Fruit fly (Drosophila melanogaster) whole organism, wandering third instar larva: Measurements from ENCODE around the gene Hph.
A peak's percentile ranks its signal among the peaks of the same experiment; 100 is the strongest.

Source experiments
- CG32264 ChIP-seq: fragments of 200-800 bp; sonication (Bioruptor generic); optimal IDR thresholded peaks from 2 replicates; lab custom pipeline; 2016; ENCODE audit warnings: missing biosample characterization, missing genetic modification characterization
- CG9705 ChIP-seq: fragments of 200-800 bp; sonication (Bioruptor generic); optimal IDR thresholded peaks from 2 replicates; lab custom pipeline; 2018; ENCODE audit warnings: missing biosample characterization, mild to moderate bottlenecking, missing genetic modification characterization
- CrebA ChIP-seq: fragments of 200-800 bp; sonication (Bioruptor generic); optimal IDR thresholded peaks from 2 replicates; lab custom pipeline; 2016; ENCODE audit warnings: missing biosample characterization, mild to moderate bottlenecking, missing genetic modification characterization, borderline replicate concordance
- Dfd ChIP-seq: fragments of >200 bp; optimal IDR thresholded peaks from 2 replicates; lab custom pipeline; 2017; ENCODE audit warnings: missing biosample characterization, missing genetic modification characterization
- Dif ChIP-seq: fragments of 200-275, 200-300 bp; sonication (Bioruptor generic); optimal IDR thresholded peaks from 2 replicates; lab custom pipeline; 2018; ENCODE audit warnings: missing biosample characterization, missing genetic modification characterization; ENCODE audit not compliant: partially characterized antibody
- GATAd ChIP-seq: sonication (Bioruptor generic); optimal IDR thresholded peaks from 2 replicates; lab custom pipeline; 2016; ENCODE audit warnings: missing biosample characterization, missing genetic modification characterization
- HLH106 ChIP-seq: fragments of 200-800 bp; optimal IDR thresholded peaks from 3 replicates; lab custom pipeline; 2019; ENCODE audit warnings: missing biosample characterization, mild to moderate bottlenecking, missing genetic modification characterization, moderate library complexity
- Hnf4 ChIP-seq: fragments of 200-800 bp; sonication (Bioruptor generic); optimal IDR thresholded peaks from 2 replicates; lab custom pipeline; 2016; ENCODE audit warnings: missing biosample characterization, mild to moderate bottlenecking, missing genetic modification characterization
- Hr78 ChIP-seq: fragments of >200 bp; optimal IDR thresholded peaks from 2 replicates; lab custom pipeline; 2017; ENCODE audit warnings: missing biosample characterization, missing genetic modification characterization
- Hr83 ChIP-seq: fragments of 200-300 bp; sonication (Bioruptor generic); optimal IDR thresholded peaks from 2 replicates; lab custom pipeline; 2016; ENCODE audit warnings: missing biosample characterization, mild to moderate bottlenecking, missing genetic modification characterization, moderate library complexity; ENCODE audit not compliant: poor library complexity, severe bottlenecking
- Jra ChIP-seq: sonication (Bioruptor generic); optimal IDR thresholded peaks from 2 replicates; lab custom pipeline; 2016; ENCODE audit warnings: missing biosample characterization, missing genetic modification characterization
- Mio ChIP-seq: sonication (Bioruptor generic); optimal IDR thresholded peaks from 2 replicates; lab custom pipeline; 2016; ENCODE audit warnings: missing biosample characterization, missing genetic modification characterization
- Myc ChIP-seq: fragments of >200 bp; optimal IDR thresholded peaks from 2 replicates; lab custom pipeline; 2017
- N ChIP-seq: fragments of >200 bp; optimal IDR thresholded peaks from 2 replicates; lab custom pipeline; 2018; ENCODE audit warnings: missing biosample characterization, missing external identifiers, missing genetic modification characterization
- OdsH ChIP-seq: fragments of 200-800 bp; sonication (Bioruptor generic); optimal IDR thresholded peaks from 2 replicates; lab custom pipeline; 2016; ENCODE audit warnings: missing biosample characterization, mild to moderate bottlenecking, missing genetic modification characterization
- Rel ChIP-seq, 2 experiments: fragments of 200-800 bp; sonication (Bioruptor generic) in 1 of 2; optimal IDR thresholded peaks; 2 replicates in 1 of 2; 3 replicates in 1 of 2; lab custom pipeline; 2016 to 2019; ENCODE audit warnings: mild to moderate bottlenecking in 2 of 2, missing biosample characterization in 2 of 2, missing genetic modification characterization in 2 of 2, moderate library complexity in 1 of 2
- Sp1 ChIP-seq: fragments of 200-800 bp; sonication (Bioruptor generic); optimal IDR thresholded peaks from 3 replicates; lab custom pipeline; 2019; ENCODE audit warnings: missing biosample characterization, mild to moderate bottlenecking, missing genetic modification characterization, moderate library complexity
- Vsx2 ChIP-seq: fragments of 200-300, 225-300 bp; sonication (Bioruptor generic); optimal IDR thresholded peaks from 2 replicates; lab custom pipeline; 2018; ENCODE audit warnings: missing biosample characterization, missing genetic modification characterization; ENCODE audit not compliant: partially characterized antibody
- br ChIP-seq: fragments of 200-800 bp; sonication (Bioruptor generic); optimal IDR thresholded peaks from 2 replicates; lab custom pipeline; 2016; ENCODE audit warnings: missing biosample characterization, missing genetic modification characterization
- brk ChIP-seq: fragments of 200-800 bp; sonication (Bioruptor generic); optimal IDR thresholded peaks from 2 replicates; lab custom pipeline; 2016; ENCODE audit warnings: missing biosample characterization, mild to moderate bottlenecking, missing genetic modification characterization
- dl ChIP-seq, 2 experiments: fragments of 175-275, 200-275 bp in 1 of 2; fragments of 200-275 bp in 1 of 2; sonication (Bioruptor generic); optimal IDR thresholded peaks; lab custom pipeline; 2018; ENCODE audit warnings: mild to moderate bottlenecking in 2 of 2, missing biosample characterization in 2 of 2, missing genetic modification characterization in 2 of 2, moderate library complexity in 2 of 2; ENCODE audit not compliant: partially characterized antibody in 2 of 2, insufficient read depth in 1 of 2
- foxo ChIP-seq, 2 experiments: fragments of 200-800 bp; sonication (Bioruptor generic); optimal IDR thresholded peaks; 2 replicates in 1 of 2; 3 replicates in 1 of 2; lab custom pipeline; 2016 to 2017; ENCODE audit warnings: missing biosample characterization in 2 of 2, missing genetic modification characterization in 2 of 2
- fru ChIP-seq: fragments of 200-800 bp; sonication (Bioruptor generic); optimal IDR thresholded peaks from 3 replicates; lab custom pipeline; 2016; ENCODE audit warnings: missing biosample characterization, mild to moderate bottlenecking, missing genetic modification characterization
- h ChIP-seq: fragments of 200-800 bp; sonication (Bioruptor generic); optimal IDR thresholded peaks from 3 replicates; lab custom pipeline; 2016; ENCODE audit warnings: missing biosample characterization, mild to moderate bottlenecking, missing genetic modification characterization
- jim ChIP-seq: fragments of 175-275, 200-325 bp; sonication (Bioruptor generic); optimal IDR thresholded peaks from 2 replicates; lab custom pipeline; 2016; ENCODE audit warnings: missing biosample characterization, mild to moderate bottlenecking, missing genetic modification characterization
- pan ChIP-seq: fragments of >200 bp; optimal IDR thresholded peaks from 2 replicates; lab custom pipeline; 2017
- psq ChIP-seq: fragments of 200-800 bp; sonication (Bioruptor generic); optimal IDR thresholded peaks from 3 replicates; lab custom pipeline; 2017; ENCODE audit warnings: missing biosample characterization, mild to moderate bottlenecking, missing genetic modification characterization, moderate library complexity
- rgr ChIP-seq: fragments of 200-800 bp; sonication (Bioruptor generic); optimal IDR thresholded peaks from 3 replicates; lab custom pipeline; 2016; ENCODE audit warnings: missing biosample characterization, mild to moderate bottlenecking, missing genetic modification characterization
- sage ChIP-seq: fragments of 200-800 bp; sonication (Bioruptor generic); optimal IDR thresholded peaks from 2 replicates; lab custom pipeline; 2016; ENCODE audit warnings: missing biosample characterization, mild to moderate bottlenecking, missing genetic modification characterization
- sv ChIP-seq: fragments of 200-800 bp; sonication (Bioruptor generic); optimal IDR thresholded peaks from 3 replicates; lab custom pipeline; 2016; ENCODE audit warnings: missing biosample characterization, missing genetic modification characterization
- tai ChIP-seq: sonication (Bioruptor generic); optimal IDR thresholded peaks from 2 replicates; lab custom pipeline; 2016; ENCODE audit warnings: missing biosample characterization, missing genetic modification characterization

Gene Hph

dm6 chr3R:5216308-5216765 lies 40.5 kb upstream of the Hph start:
- TF ChIP-seq Hr83 (no peak), dl (GFP tag; optimal IDR thresholded peaks at IDR 0.05; lab: Kevin White, UChicago; ENCODE audit: insufficient read depth in 1 of 2, partially characterized antibody in 2 of 2) (peak in 1 of 2 experiments; percentile 69), Dif (peak; percentile 77), sage (GFP tag; lab: Kevin White, UChicago) (no peak), psq (peak; percentile 82)

dm6 chr3R:5217278-5217714 lies 39.5 kb upstream of the Hph start, which contains the start of gene cno:
Gene cno (minus strand): TSS chr3R:5217456.
- TF ChIP-seq Dif, result peak; percentile 62
- peak; percentile 1 for TF ChIP-seq br (GFP tag; lab: Kevin White, UChicago)
- TF ChIP-seq Hnf4 (GFP tag; lab: Kevin White, UChicago), result peak; percentile 42
- peak; percentile 43 for TF ChIP-seq Sp1 (GFP tag; lab: Kevin White, UChicago)
- TF ChIP-seq CG32264 (GFP tag; lab: Kevin White, UChicago), result no peak
- TF ChIP-seq GATAd (GFP tag; lab: Kevin White, UChicago), result no peak
- peak; percentile 56 for TF ChIP-seq Hr83
- peak; percentile 20 for TF ChIP-seq Myc (lab: Kevin White, UChicago)
- no peak for TF ChIP-seq HLH106
- no peak for TF ChIP-seq Rel (GFP tag; optimal IDR thresholded peaks at IDR 0.05; lab: Kevin White, UChicago)
- TF ChIP-seq Rel (tag; optimal IDR thresholded peaks at IDR 0.05; lab: Kevin White, UChicago), result peak; percentile 28
- TF ChIP-seq h, result peak; percentile 3

- TF ChIP-seq tai (GFP tag; lab: Kevin White, UChicago) (no peak), CrebA (no peak), psq (no peak), br (GFP tag; lab: Kevin White, UChicago) (no peak), brk (GFP tag; lab: Kevin White, UChicago) (no peak), sv (GFP tag; lab: Kevin White, UChicago) (no peak), Dfd (GFP tag; lab: Kevin White, UChicago) (no peak), Hr83 (no peak), Hnf4 (GFP tag; lab: Kevin White, UChicago) (no peak), Jra (GFP tag; lab: Kevin White, UChicago) (no peak), Sp1 (GFP tag; lab: Kevin White, UChicago) (no peak)
Observed at dm6 chr3R:5219466-5219865, 37.4 kb upstream of the Hph start, which contains the start of the genes Prosbeta2R2 and CG1116. Gene Prosbeta2R2 (minus strand): TSS chr3R:5219528. Gene CG1116 (plus strand): TSS chr3R:5219657.

dm6 chr3R:5223135-5223534 lies 33.7 kb upstream of the Hph start, which contains the start of gene CG2604:
Gene CG2604 (minus strand): TSS chr3R:5223365.
- no peak for TF ChIP-seq jim
- TF ChIP-seq foxo (GFP tag; optimal IDR thresholded peaks at IDR 0.05; lab: Kevin White, UChicago), result peak in 1 of 2 experiments; percentile 13
- no peak for TF ChIP-seq Mio
- peak; percentile 27 for TF ChIP-seq CG9705 (GFP tag; lab: Kevin White, UChicago)
- no peak for TF ChIP-seq tai (GFP tag; lab: Kevin White, UChicago)
- TF ChIP-seq fru (GFP tag; lab: Kevin White, UChicago), result peak; percentile 40
- TF ChIP-seq psq, result no peak
- no peak for TF ChIP-seq pan (lab: Kevin White, UChicago)
- TF ChIP-seq HLH106, result peak; percentile 10
- peak; percentile 92 for TF ChIP-seq Hnf4 (GFP tag; lab: Kevin White, UChicago)
- TF ChIP-seq Hr78 (GFP tag; lab: Kevin White, UChicago), result peak; percentile 59
- peak; percentile 97 for TF ChIP-seq N
- no peak for TF ChIP-seq Rel (GFP tag; optimal IDR thresholded peaks at IDR 0.05; lab: Kevin White, UChicago)
- peak; percentile 54 for TF ChIP-seq Rel (tag; optimal IDR thresholded peaks at IDR 0.05; lab: Kevin White, UChicago)
- no peak for TF ChIP-seq GATAd (GFP tag; lab: Kevin White, UChicago)
- no peak for TF ChIP-seq OdsH (GFP tag; lab: Kevin White, UChicago)
- TF ChIP-seq rgr (GFP tag; lab: Kevin White, UChicago), result peak; percentile 26
- TF ChIP-seq, all 38 proteins: peak for 9

dm6 chr3R:5223839-5224238 lies 33.0 kb upstream of the Hph start, which contains the start of gene CG14664:
Gene CG14664 (plus strand): TSS chr3R:5224139.
- TF ChIP-seq CrebA (no peak), CG9705 (GFP tag; lab: Kevin White, UChicago) (no peak), Mio (no peak), fru (GFP tag; lab: Kevin White, UChicago) (no peak), br (GFP tag; lab: Kevin White, UChicago) (no peak), Vsx2 (GFP tag; lab: Kevin White, UChicago) (no peak), pan (lab: Kevin White, UChicago) (no peak), N (no peak), dl (GFP tag; optimal IDR thresholded peaks at IDR 0.05; lab: Kevin White, UChicago; ENCODE audit: insufficient read depth in 1 of 2, partially characterized antibody in 2 of 2) (no peak)
